Fruit fly (Drosophila melanogaster) whole organism, embryonic: ENCODE data around the gene Lamtor3.

Source experiments
- BEAF-32 ChIP-seq: fragments of 200-800 bp; sonication (Bioruptor generic); optimal IDR thresholded peaks from 3 replicates; lab custom pipeline; 2017; ENCODE audit warnings: missing biosample characterization, missing genetic modification characterization, mild to moderate bottlenecking, moderate library complexity, missing genetic modification reagents
- CG10654 ChIP-seq: fragments of 200-800 bp; sonication (Bioruptor generic); optimal IDR thresholded peaks from 2 replicates; lab custom pipeline; 2016; ENCODE audit warnings: missing biosample characterization, missing genetic modification characterization
- CG13775 ChIP-seq: fragments of 200-800 bp; sonication (Bioruptor generic); optimal IDR thresholded peaks from 3 replicates; lab custom pipeline; 2017; ENCODE audit warnings: missing biosample characterization, mild to moderate bottlenecking, missing genetic modification characterization
- CG13894 ChIP-seq: fragments of 200-800 bp; sonication (Bioruptor generic); optimal IDR thresholded peaks from 3 replicates; lab custom pipeline; 2018; ENCODE audit warnings: missing biosample characterization, mild to moderate bottlenecking, missing genetic modification characterization, moderate library complexity
- CG14710 ChIP-seq: fragments of 200-800 bp; sonication (Bioruptor generic); optimal IDR thresholded peaks from 3 replicates; lab custom pipeline; 2019; ENCODE audit warnings: missing biosample characterization, mild to moderate bottlenecking, missing genetic modification characterization, moderate library complexity
- CG3065 ChIP-seq: fragments of 200-800 bp; sonication (Bioruptor generic); optimal IDR thresholded peaks from 2 replicates; lab custom pipeline; 2016; ENCODE audit warnings: missing biosample characterization, missing genetic modification characterization
- CG33557 ChIP-seq: fragments of 200-800 bp; sonication (Bioruptor generic); optimal IDR thresholded peaks from 2 replicates; lab custom pipeline; 2019; ENCODE audit warnings: missing biosample characterization, mild to moderate bottlenecking, missing genetic modification characterization, moderate library complexity
- CG34376 ChIP-seq: fragments of 200-800 bp; sonication (Bioruptor generic); optimal IDR thresholded peaks from 2 replicates; lab custom pipeline; 2018; ENCODE audit warnings: missing biosample characterization, mild to moderate bottlenecking, missing genetic modification characterization
- CG3838 ChIP-seq: fragments of 200-800 bp; sonication (Bioruptor generic); optimal IDR thresholded peaks from 3 replicates; lab custom pipeline; 2016; ENCODE audit warnings: missing biosample characterization, missing genetic modification characterization
- CG4360 ChIP-seq: fragments of 200-800 bp; sonication (Bioruptor generic); IDR thresholded peaks from 2 replicates; pipeline ENCODE4 v1.3.6; 2022; ENCODE audit warnings: missing biosample characterization, missing genetic modification characterization
- CG4404 ChIP-seq: fragments of 200-800 bp; sonication (Bioruptor generic); IDR thresholded peaks from 2 replicates; pipeline ENCODE4 v1.3.6; 2022; ENCODE audit warnings: missing biosample characterization, missing genetic modification characterization
- CkIIα-i1 ChIP-seq: fragments of 200-800 bp; sonication (Bioruptor generic); IDR thresholded peaks from 2 replicates; pipeline ENCODE4 v1.3.6; 2022; ENCODE audit warnings: missing biosample characterization, missing genetic modification characterization
- Dad ChIP-seq: fragments of 200-800 bp; sonication (Bioruptor generic); optimal IDR thresholded peaks from 3 replicates; lab custom pipeline; 2016; ENCODE audit warnings: missing biosample characterization, missing genetic modification characterization
- Deaf1 ChIP-seq: fragments of 200-800 bp; optimal IDR thresholded peaks from 3 replicates; lab custom pipeline; 2019; ENCODE audit warnings: missing biosample characterization, mild to moderate bottlenecking, missing genetic modification characterization, moderate library complexity
- Doc3 ChIP-seq: fragments of 200-800 bp; sonication (Bioruptor generic); IDR thresholded peaks from 3 replicates; pipeline ENCODE4 v1.3.6; 2022; ENCODE audit warnings: missing biosample characterization, missing genetic modification characterization; ENCODE audit not compliant: partially characterized antibody
- ERR ChIP-seq: fragments of 200-800 bp; sonication (Bioruptor generic); optimal IDR thresholded peaks from 2 replicates; lab custom pipeline; 2016; ENCODE audit warnings: missing biosample characterization, missing genetic modification characterization
- Fer1 ChIP-seq: fragments of 200-800 bp; sonication (Bioruptor generic); optimal IDR thresholded peaks from 2 replicates; lab custom pipeline; 2017; ENCODE audit warnings: missing biosample characterization, mild to moderate bottlenecking, missing genetic modification characterization
- Gsc ChIP-seq: fragments of 200-800 bp; sonication (Bioruptor generic); IDR thresholded peaks from 2 replicates; pipeline ENCODE4 v1.3.6; 2022; ENCODE audit warnings: missing biosample characterization, missing genetic modification characterization
- Gug ChIP-seq: fragments of 200-800 bp; sonication (Bioruptor generic); IDR thresholded peaks from 4 replicates; pipeline ENCODE4 v1.3.6; 2022; ENCODE audit warnings: missing biosample characterization, missing genetic modification characterization
- Med ChIP-seq: fragments of 200-800 bp; sonication (Bioruptor generic); peaks from one replicate; lab custom pipeline; 2016; ENCODE audit warnings: missing biosample characterization, missing genetic modification characterization, mild to moderate bottlenecking, inconsistent platforms, moderate library complexity
- Mes4 ChIP-seq: fragments of 200-800 bp; sonication (Bioruptor generic); optimal IDR thresholded peaks from 2 replicates; lab custom pipeline; 2016; ENCODE audit warnings: missing biosample characterization, missing genetic modification characterization
- Neu2 ChIP-seq: fragments of 200-800 bp; sonication (Bioruptor generic); optimal IDR thresholded peaks from 3 replicates; lab custom pipeline; 2016; ENCODE audit warnings: missing biosample characterization, missing genetic modification characterization, borderline replicate concordance
- NfI ChIP-seq: fragments of 200-800 bp; sonication (Bioruptor generic); optimal IDR thresholded peaks from 3 replicates; lab custom pipeline; 2018; ENCODE audit warnings: missing biosample characterization, mild to moderate bottlenecking, missing genetic modification characterization, moderate library complexity
- Optix ChIP-seq: fragments of 200-800 bp; sonication (Bioruptor generic); IDR thresholded peaks from 3 replicates; pipeline ENCODE4 v1.3.6; 2022; ENCODE audit warnings: missing biosample characterization, missing genetic modification characterization
- Scr ChIP-seq: fragments of 200-800 bp; sonication (Bioruptor generic); IDR thresholded peaks from 2 replicates; pipeline ENCODE4 v1.3.6; 2022; ENCODE audit warnings: missing biosample characterization, missing genetic modification characterization; ENCODE audit not compliant: partially characterized antibody
- Sox102F ChIP-seq: fragments of 200-800 bp; sonication (Bioruptor generic); optimal IDR thresholded peaks from 2 replicates; lab custom pipeline; 2018; ENCODE audit warnings: missing biosample characterization, mild to moderate bottlenecking, missing genetic modification characterization, moderate library complexity
- Spps ChIP-seq: fragments of 200-800 bp; sonication (Bioruptor generic); optimal IDR thresholded peaks from 2 replicates; lab custom pipeline; 2018; ENCODE audit warnings: missing biosample characterization, mild to moderate bottlenecking, missing genetic modification characterization
- Taf1 ChIP-seq: fragments of 200-800 bp; sonication (Bioruptor generic); IDR thresholded peaks from 2 replicates; pipeline ENCODE4 v1.3.6; 2022; ENCODE audit warnings: missing biosample characterization, missing genetic modification characterization
- Usf ChIP-seq: fragments of 200-800 bp; sonication (Bioruptor generic); optimal IDR thresholded peaks from 2 replicates; lab custom pipeline; 2017; ENCODE audit warnings: missing genotype, missing biosample characterization, missing genetic modification characterization
- Vsx1 ChIP-seq: fragments of 200-800 bp; sonication (Bioruptor generic); optimal IDR thresholded peaks from 2 replicates; lab custom pipeline; 2017; ENCODE audit warnings: missing biosample characterization, mild to moderate bottlenecking, missing genetic modification characterization, missing genetic modification reagents
- YL-1 ChIP-seq: fragments of 200-800 bp; sonication (Bioruptor generic); optimal IDR thresholded peaks from 3 replicates; lab custom pipeline; 2017; ENCODE audit warnings: missing biosample characterization, mild to moderate bottlenecking, missing genetic modification characterization
- chinmo ChIP-seq: fragments of 200-800 bp; sonication (Bioruptor generic); IDR thresholded peaks from 4 replicates; pipeline ENCODE4 v1.3.6; 2022; ENCODE audit warnings: missing biosample characterization, missing genetic modification characterization; ENCODE audit not compliant: partially characterized antibody
- dan ChIP-seq: fragments of 200-800 bp; sonication (Bioruptor generic); IDR thresholded peaks from 2 replicates; pipeline ENCODE4 v1.3.6; 2022; ENCODE audit warnings: missing biosample characterization, missing genetic modification characterization
- dmrt99B ChIP-seq: fragments of 200-800 bp; sonication (Bioruptor generic); optimal IDR thresholded peaks from 2 replicates; lab custom pipeline; 2018; ENCODE audit warnings: missing biosample characterization, mild to moderate bottlenecking, missing genetic modification characterization, moderate library complexity
- emc ChIP-seq: fragments of 200-800 bp; sonication (Bioruptor generic); optimal IDR thresholded peaks from 2 replicates; lab custom pipeline; 2016; ENCODE audit warnings: missing biosample characterization, missing genetic modification characterization
- fd102C ChIP-seq: fragments of 200-800 bp; sonication (Bioruptor generic); optimal IDR thresholded peaks from 2 replicates; lab custom pipeline; 2018; ENCODE audit warnings: missing biosample characterization, mild to moderate bottlenecking, missing genetic modification characterization, moderate library complexity
- fru ChIP-seq: fragments of >200 bp; optimal IDR thresholded peaks from 2 replicates; lab custom pipeline; 2017
- ftz-f1 ChIP-seq: fragments of 200-800 bp; sonication (Bioruptor generic); optimal IDR thresholded peaks from 2 replicates; lab custom pipeline; 2016; ENCODE audit warnings: missing biosample characterization, missing genetic modification characterization
- ham ChIP-seq: fragments of 200-800 bp; sonication (Bioruptor generic); IDR thresholded peaks from 2 replicates; pipeline ENCODE4 v1.3.6; 2022; ENCODE audit warnings: missing biosample characterization, missing genetic modification characterization
- ind ChIP-seq: fragments of 200-800 bp; sonication (Bioruptor generic); optimal IDR thresholded peaks from 3 replicates; lab custom pipeline; 2016; ENCODE audit warnings: missing biosample characterization, missing genetic modification characterization
- lilli ChIP-seq: fragments of 200-800 bp; sonication (Bioruptor generic); optimal IDR thresholded peaks from 3 replicates; lab custom pipeline; 2016; ENCODE audit warnings: missing biosample characterization, missing genetic modification characterization
- org-1 ChIP-seq: fragments of 200-800 bp; sonication (Bioruptor generic); optimal IDR thresholded peaks from 2 replicates; lab custom pipeline; 2017; ENCODE audit warnings: missing biosample characterization, missing genetic modification characterization
- pros ChIP-seq: fragments of 200-800 bp; sonication (Bioruptor generic); optimal IDR thresholded peaks from 3 replicates; lab custom pipeline; 2019; ENCODE audit warnings: missing biosample characterization, mild to moderate bottlenecking, missing genetic modification characterization, moderate library complexity
- psq ChIP-seq: fragments of 200-800 bp; sonication (Bioruptor generic); optimal IDR thresholded peaks from 2 replicates; lab custom pipeline; 2017; ENCODE audit warnings: missing biosample characterization, missing genetic modification characterization
- salm ChIP-seq: fragments of 200-800 bp; sonication (Bioruptor generic); optimal IDR thresholded peaks from 2 replicates; lab custom pipeline; 2018; ENCODE audit warnings: missing biosample characterization, mild to moderate bottlenecking, missing genetic modification characterization
- schlank ChIP-seq: fragments of 200-800 bp; sonication (Bioruptor generic); optimal IDR thresholded peaks from 2 replicates; lab custom pipeline; 2018; ENCODE audit warnings: missing biosample characterization, mild to moderate bottlenecking, missing genetic modification characterization
- sd ChIP-seq: fragments of 200-800 bp; sonication (Bioruptor generic); optimal IDR thresholded peaks from 3 replicates; lab custom pipeline; 2018; ENCODE audit warnings: missing biosample characterization, mild to moderate bottlenecking, missing genetic modification characterization, moderate library complexity
- sqz ChIP-seq: fragments of 200-800 bp; sonication (Bioruptor generic); optimal IDR thresholded peaks from 3 replicates; lab custom pipeline; 2018; ENCODE audit warnings: missing biosample characterization, mild to moderate bottlenecking, missing genetic modification characterization
- stwl ChIP-seq: fragments of 200-800 bp; sonication (Bioruptor generic); optimal IDR thresholded peaks from 3 replicates; lab custom pipeline; 2018; ENCODE audit warnings: missing biosample characterization, mild to moderate bottlenecking, missing genetic modification characterization, moderate library complexity
- tup ChIP-seq: fragments of 200-800 bp; sonication (Bioruptor generic); optimal IDR thresholded peaks from 2 replicates; lab custom pipeline; 2016; ENCODE audit warnings: missing biosample characterization, mild to moderate bottlenecking, missing genetic modification characterization, moderate library complexity
- unpg ChIP-seq: fragments of 200-800 bp; sonication (Bioruptor generic); optimal IDR thresholded peaks from 3 replicates; lab custom pipeline; 2018; ENCODE audit warnings: missing biosample characterization, mild to moderate bottlenecking, missing genetic modification characterization, moderate library complexity
- z ChIP-seq: fragments of 200-800 bp; sonication (Bioruptor generic); IDR thresholded peaks from 3 replicates; pipeline ENCODE4 v1.3.6; 2022; ENCODE audit warnings: missing biosample characterization, missing genetic modification characterization

Lamtor3 gene

dm6 chr2L:17500946-17501451 lies 20.0 kb downstream of the Lamtor3 start, which contains the start of the genes mEFTs and Dhc36C (continued):
- TF ChIP-seq Gsc (GFP tag; lab: Robert Waterston, UW) (no peak), lilli (no peak), CG14710 (peak; percentile 46), Deaf1 (tag; lab: Kevin White, UChicago) (no peak), emc (no peak), ERR (GFP tag; lab: Kevin White, UChicago) (no peak), BEAF-32 (GFP tag; lab: Kevin White, UChicago) (peak; percentile 86), schlank (tag; lab: Kevin White, UChicago) (no peak), Vsx1 (no peak), CG3838 (GFP tag; lab: Kevin White, UChicago) (no peak), ftz-f1 (GFP tag; lab: Kevin White, UChicago) (no peak), fru (lab: Kevin White, UChicago) (no peak), Doc3 (GFP tag; lab: Robert Waterston, UW) (peak; percentile 76), Optix (GFP tag; lab: Robert Waterston, UW) (no peak), Taf1 (GFP tag; lab: Robert Waterston, UW) (no peak), Fer1 (GFP tag; lab: Kevin White, UChicago) (no peak), CG34376 (no peak), chinmo (GFP tag; lab: Robert Waterston, UW) (peak; percentile 84; the same call in 3 of the 4 replicates), CG13775 (GFP tag; lab: Kevin White, UChicago) (no peak), z (GFP tag; lab: Robert Waterston, UW) (no peak), CG3065 (no peak), psq (GFP tag; lab: Kevin White, UChicago) (no peak), dmrt99B (tag; lab: Kevin White, UChicago) (no peak), CG10654 (GFP tag; lab: Kevin White, UChicago) (no peak), fd102C (GFP tag; lab: Kevin White, UChicago) (no peak), tup (GFP tag; lab: Kevin White, UChicago) (no peak), YL-1 (GFP tag; lab: Kevin White, UChicago) (peak; percentile 72), sd (tag; lab: Kevin White, UChicago) (no peak), dan (GFP tag; lab: Robert Waterston, UW) (no peak), Dad (GFP tag; lab: Kevin White, UChicago) (no peak), pros (no peak), Scr (GFP tag; lab: Robert Waterston, UW) (peak; percentile 88), Usf (GFP tag; lab: Kevin White, UChicago) (no peak), CG13894 (no peak), stwl (tag; lab: Kevin White, UChicago) (peak; percentile 70), salm (tag; lab: Kevin White, UChicago) (no peak), NfI (GFP tag; lab: Kevin White, UChicago) (no peak), Spps (tag; lab: Kevin White, UChicago) (no peak), CG4360 (GFP tag; lab: Robert Waterston, UW) (no peak), unpg (GFP tag; lab: Kevin White, UChicago) (no peak), Mes4 (GFP tag; lab: Kevin White, UChicago) (no peak), Med (GFP tag; lab: Kevin White, UChicago) (peak; percentile 85), CkIIα-i1 (no peak), Neu2 (GFP tag; lab: Kevin White, UChicago) (no peak), CG4404 (GFP tag; lab: Robert Waterston, UW) (no peak), Gug (no peak), org-1 (GFP tag; lab: Kevin White, UChicago) (no peak), ind (GFP tag; lab: Kevin White, UChicago) (no peak), CG33557 (no peak), sqz (GFP tag; lab: Kevin White, UChicago) (no peak), ham (GFP tag; lab: Robert Waterston, UW) (no peak), Sox102F (GFP tag; lab: Kevin White, UChicago) (no peak)
